Worm (Caenorhabditis elegans) whole organism, L3 larva: Measurements from ENCODE around the gene nspc-16.
A peak's percentile ranks its signal among the peaks of the same experiment; 100 is the strongest.

ENCODE experiments used
- R02D3.7 ChIP-seq: fragments of 150-350 bp; optimal IDR thresholded peaks from 2 replicates; lab custom pipeline; 2014; ENCODE audit warnings: missing biosample characterization, missing genetic modification characterization
- ZK546.5 ChIP-seq: sonication (generic microtip); optimal IDR thresholded peaks from 2 replicates; lab custom pipeline; 2017; ENCODE audit warnings: missing biosample characterization, missing genetic modification characterization
- aly-2 ChIP-seq: fragments of 150-350 bp; optimal IDR thresholded peaks from 2 replicates; lab custom pipeline; 2014; ENCODE audit warnings: missing biosample characterization, missing genetic modification characterization
- ama-1 ChIP-seq: fragments of 150-350 bp; optimal IDR thresholded peaks from 2 replicates; lab custom pipeline; 2018
- ceh-16 ChIP-seq: sonication (generic microtip); optimal IDR thresholded peaks from 2 replicates; lab custom pipeline; 2017; ENCODE audit warnings: missing biosample characterization, missing genetic modification characterization
- ceh-28 ChIP-seq: fragments of 150-350 bp; optimal IDR thresholded peaks from 2 replicates; lab custom pipeline; 2014; ENCODE audit warnings: missing biosample characterization, missing genetic modification reagents, missing genetic modification characterization
- ceh-82 ChIP-seq: fragments of 150-350 bp; optimal IDR thresholded peaks from 2 replicates; lab custom pipeline; 2014; ENCODE audit warnings: missing biosample characterization, missing genetic modification characterization
- ceh-9 ChIP-seq: sonication (generic microtip); optimal IDR thresholded peaks from 2 replicates; lab custom pipeline; 2018; ENCODE audit warnings: missing biosample characterization, missing genetic modification characterization
- daf-12 ChIP-seq: fragments of 150-350 bp; optimal IDR thresholded peaks from 2 replicates; lab custom pipeline; 2014; ENCODE audit warnings: missing biosample characterization, missing genetic modification reagents, missing genetic modification characterization
- egl-27 ChIP-seq: sonication (generic microtip); optimal IDR thresholded peaks from 4 replicates; lab custom pipeline; 2017; ENCODE audit warnings: missing biosample characterization, missing genetic modification reagents, missing genetic modification characterization
- egl-5 ChIP-seq: fragments of 150-350 bp; optimal IDR thresholded peaks from 2 replicates; lab custom pipeline; 2017; ENCODE audit warnings: missing biosample characterization, missing genetic modification reagents, missing genetic modification characterization, inconsistent platforms
- elt-1 ChIP-seq: fragments of 150-350 bp; optimal IDR thresholded peaks from 2 replicates; lab custom pipeline; 2014; ENCODE audit warnings: missing biosample characterization, missing genetic modification characterization
- elt-2 ChIP-seq: sonication (generic microtip); optimal IDR thresholded peaks from 2 replicates; lab custom pipeline; 2016; ENCODE audit warnings: missing genetic modification reagents, mild to moderate bottlenecking, missing genetic modification characterization, missing compliant biosample characterization
- elt-3 ChIP-seq, 3 experiments: fragments of 150-350 bp in 1 of 3; sonication (generic microtip) in 2 of 3; optimal IDR thresholded peaks; 2 replicates in 2 of 3; 4 replicates in 1 of 3; lab custom pipeline; 2014 to 2017; ENCODE audit warnings: missing biosample characterization in 3 of 3, missing genetic modification characterization in 3 of 3
- eor-1 ChIP-seq, 2 experiments: fragments of 150-350 bp; optimal IDR thresholded peaks; 2 replicates each; lab custom pipeline; 2014 to 2018; ENCODE audit warnings: missing biosample characterization in 2 of 2, missing genetic modification characterization in 2 of 2
- fkh-10 ChIP-seq: sonication (generic microtip); optimal IDR thresholded peaks from 2 replicates; lab custom pipeline; 2017; ENCODE audit warnings: missing biosample characterization, missing genetic modification reagents, missing genetic modification characterization
- fkh-2 ChIP-seq: fragments of 150-350 bp; optimal IDR thresholded peaks from 2 replicates; lab custom pipeline; 2014; ENCODE audit warnings: missing biosample characterization, missing genetic modification reagents, missing genetic modification characterization
- fos-1 ChIP-seq: fragments of 150-350 bp; optimal IDR thresholded peaks from 2 replicates; lab custom pipeline; 2014; ENCODE audit warnings: missing biosample characterization, missing genetic modification characterization
- hmg-11 ChIP-seq: sonication (generic microtip); optimal IDR thresholded peaks from 2 replicates; lab custom pipeline; 2016; ENCODE audit warnings: missing genetic modification characterization, missing compliant biosample characterization
- jun-1 ChIP-seq: fragments of 150-350 bp; optimal IDR thresholded peaks from 2 replicates; lab custom pipeline; 2014; ENCODE audit warnings: missing biosample characterization, missing genetic modification reagents, missing genetic modification characterization
- lin-15B ChIP-seq: fragments of 150-350 bp; optimal IDR thresholded peaks from 2 replicates; lab custom pipeline; 2014; ENCODE audit warnings: missing biosample characterization, missing genetic modification characterization
- lin-39 ChIP-seq: fragments of 150-350 bp; optimal IDR thresholded peaks from 2 replicates; lab custom pipeline; 2018; ENCODE audit warnings: missing biosample characterization, missing genetic modification reagents, missing genetic modification characterization
- lsy-12 ChIP-seq: sonication (generic microtip); optimal IDR thresholded peaks from 2 replicates; lab custom pipeline; 2016; ENCODE audit warnings: mild to moderate bottlenecking, missing genetic modification characterization, missing compliant biosample characterization
- mdl-1 ChIP-seq: fragments of 150-350 bp; optimal IDR thresholded peaks from 2 replicates; lab custom pipeline; 2014; ENCODE audit warnings: missing biosample characterization, missing genetic modification characterization
- mml-1 ChIP-seq: fragments of 150-350 bp; sonication (generic microtip); optimal IDR thresholded peaks from 3 replicates; lab custom pipeline; 2014; ENCODE audit warnings: missing biosample characterization, missing genetic modification characterization
- nfya-1 ChIP-seq: sonication (generic microtip); optimal IDR thresholded peaks from 2 replicates; lab custom pipeline; 2017; ENCODE audit warnings: missing genetic modification characterization, mild to moderate bottlenecking, missing compliant biosample characterization, antibody characterized with exemption, moderate library complexity; ENCODE audit not compliant: insufficient read depth
- nhr-11 ChIP-seq: fragments of 150-350 bp; optimal IDR thresholded peaks from 2 replicates; lab custom pipeline; 2014; ENCODE audit warnings: missing biosample characterization, missing genetic modification characterization
- nhr-12 ChIP-seq: fragments of 150-350 bp; optimal IDR thresholded peaks from 2 replicates; lab custom pipeline; 2014; ENCODE audit warnings: missing biosample characterization, missing genetic modification characterization
- nhr-23 ChIP-seq: fragments of 150-350 bp; optimal IDR thresholded peaks from 2 replicates; lab custom pipeline; 2014; ENCODE audit warnings: missing biosample characterization, missing genetic modification reagents, missing genetic modification characterization
- nhr-237 ChIP-seq: fragments of 150-350 bp; optimal IDR thresholded peaks from 2 replicates; lab custom pipeline; 2014; ENCODE audit warnings: missing biosample characterization, missing genetic modification characterization
- nhr-25 ChIP-seq: sonication (generic microtip); optimal IDR thresholded peaks from 2 replicates; lab custom pipeline; 2017; ENCODE audit warnings: missing biosample characterization, missing genetic modification characterization
- nhr-28 ChIP-seq: fragments of 150-350 bp; optimal IDR thresholded peaks from 2 replicates; lab custom pipeline; 2014; ENCODE audit warnings: missing biosample characterization, missing genetic modification characterization
- nhr-43 ChIP-seq: sonication (generic microtip); optimal IDR thresholded peaks from 2 replicates; lab custom pipeline; 2016; ENCODE audit warnings: mild to moderate bottlenecking, missing genetic modification characterization, missing compliant biosample characterization; ENCODE audit not compliant: poor library complexity, severe bottlenecking
- nhr-67 ChIP-seq: fragments of 150-350 bp; optimal IDR thresholded peaks from 2 replicates; lab custom pipeline; 2014; ENCODE audit warnings: missing biosample characterization, missing genetic modification characterization
- nhr-76 ChIP-seq: fragments of 150-350 bp; sonication (generic microtip); optimal IDR thresholded peaks from 5 replicates; lab custom pipeline; 2014; ENCODE audit warnings: missing biosample characterization, missing genetic modification characterization
- nhr-77 ChIP-seq: fragments of 150-350 bp; optimal IDR thresholded peaks from 2 replicates; lab custom pipeline; 2014; ENCODE audit warnings: missing biosample characterization, missing genetic modification characterization
- pha-4 ChIP-seq: fragments of 150-350 bp; optimal IDR thresholded peaks from 2 replicates; lab custom pipeline; 2014; ENCODE audit warnings: missing biosample characterization, missing genetic modification reagents, missing genetic modification characterization
- pqm-1 ChIP-seq: fragments of 150-350 bp; optimal IDR thresholded peaks from 2 replicates; lab custom pipeline; 2017; ENCODE audit warnings: missing biosample characterization, missing genetic modification characterization, inconsistent platforms
- sea-2 ChIP-seq: fragments of 150-350 bp; sonication (generic microtip); optimal IDR thresholded peaks from 4 replicates; lab custom pipeline; 2014; ENCODE audit warnings: missing biosample characterization, missing genetic modification reagents, missing genetic modification characterization
- skn-1 ChIP-seq: fragments of 150-350 bp; optimal IDR thresholded peaks from 2 replicates; lab custom pipeline; 2014; ENCODE audit warnings: missing biosample characterization, missing genetic modification characterization
- snpc-4 ChIP-seq: fragments of 150-350 bp; optimal IDR thresholded peaks from 2 replicates; lab custom pipeline; 2014; ENCODE audit warnings: missing biosample characterization, missing genetic modification characterization
- tbx-2 ChIP-seq: sonication (generic microtip); optimal IDR thresholded peaks from 2 replicates; lab custom pipeline; 2016; ENCODE audit warnings: mild to moderate bottlenecking, missing genetic modification characterization, missing compliant biosample characterization
- unc-39 ChIP-seq: sonication (generic microtip); optimal IDR thresholded peaks from 4 replicates; lab custom pipeline; 2017; ENCODE audit warnings: missing biosample characterization, missing genetic modification characterization
- unc-62 ChIP-seq: fragments of 150-350 bp; sonication (generic microtip); optimal IDR thresholded peaks from 4 replicates; lab custom pipeline; 2014; ENCODE audit warnings: missing biosample characterization, missing genetic modification reagents, missing genetic modification characterization
- zag-1 ChIP-seq: fragments of 150-350 bp; optimal IDR thresholded peaks from 2 replicates; lab custom pipeline; 2014; ENCODE audit warnings: missing biosample characterization, missing genetic modification characterization
- ztf-11 ChIP-seq: fragments of 150-350 bp; optimal IDR thresholded peaks from 2 replicates; lab custom pipeline; 2014; ENCODE audit warnings: missing biosample characterization, missing genetic modification characterization
- ztf-4 ChIP-seq: fragments of 150-350 bp; optimal IDR thresholded peaks from 2 replicates; lab custom pipeline; 2014; ENCODE audit warnings: missing biosample characterization, missing genetic modification characterization

nspc-16 gene

DNA sequence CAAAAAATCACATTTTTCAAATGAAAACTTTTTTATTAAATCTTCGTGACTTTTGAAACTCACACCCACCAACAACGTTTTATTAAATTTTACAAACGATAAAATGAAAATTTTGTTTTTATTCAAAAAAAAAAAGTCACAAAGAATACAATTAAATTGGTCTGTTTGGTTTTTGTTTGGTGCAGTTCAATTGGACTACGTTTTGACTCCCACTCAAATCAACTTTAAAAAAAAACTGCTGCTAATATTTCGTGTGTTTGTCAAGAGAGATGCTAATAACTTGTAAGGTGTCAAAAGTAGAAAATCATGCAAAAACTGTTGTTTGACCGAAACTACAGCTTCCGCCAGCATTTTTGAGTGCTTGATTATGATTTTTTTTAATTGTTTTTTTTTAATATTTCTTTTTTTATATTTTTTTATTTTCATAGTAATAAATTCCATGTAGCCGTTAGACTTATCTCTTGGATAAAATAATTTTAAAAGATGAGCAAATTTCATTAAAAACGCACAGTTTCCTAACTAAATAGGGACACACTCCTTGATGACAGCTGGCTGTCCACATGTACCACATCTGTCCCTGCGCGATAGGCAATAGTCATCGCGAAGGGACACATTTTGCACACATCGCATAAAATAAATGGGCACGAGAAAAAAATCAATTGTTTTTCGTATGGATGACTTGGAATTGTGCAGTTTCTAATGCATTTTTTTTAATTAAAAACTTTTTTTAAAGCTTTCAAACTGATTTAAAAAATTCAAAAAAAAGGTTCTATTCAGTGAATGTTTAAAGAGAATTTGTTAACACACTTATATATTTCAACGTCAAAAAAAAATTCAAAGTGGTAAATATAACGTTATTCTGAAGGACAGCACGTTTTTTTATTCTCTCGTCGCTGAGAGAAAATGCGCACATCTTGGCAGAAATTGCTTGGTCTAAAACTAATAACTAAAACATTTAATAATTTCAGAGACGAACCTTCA lies 2.2 kb downstream of the nspc-16 start:
- TF ChIP-seq nhr-11 (peak; percentile 96), skn-1 (peak; percentile 99), ama-1 (lab: Kevin White, UChicago) (peak; percentile 73), ceh-16 (peak; percentile 87), elt-3 (tag; optimal IDR thresholded peaks at IDR 0.05; lab: Kevin White, UChicago) (peak; percentile 67 to 99 (median 79)), R02D3.7 (tag; lab: Kevin White, UChicago) (peak; percentile 96), eor-1 (tag; optimal IDR thresholded peaks at IDR 0.05; lab: Kevin White, UChicago) (peak in 1 of 2 experiments; percentile 86), ceh-9 (tag; lab: Kevin White, UChicago) (peak; percentile 100), nhr-12 (peak; percentile 38), nhr-43 (tag; lab: Kevin White, UChicago) (peak; percentile 99), hmg-11 (tag; lab: Kevin White, UChicago) (peak; percentile 93), lsy-12 (peak; percentile 97), ceh-28 (peak; percentile 100), pqm-1 (tag; lab: Kevin White, UChicago) (peak; percentile 90), unc-62 (GFP tag; lab: Kevin White, UChicago) (peak; percentile 100), pha-4 (tag; lab: Kevin White, UChicago) (peak; percentile 96), lin-15B (tag; lab: Kevin White, UChicago) (peak; percentile 49), elt-2 (tag; lab: Kevin White, UChicago) (peak; percentile 89), fkh-10 (peak; percentile 97), nfya-1 (tag; lab: Kevin White, UChicago) (peak; percentile 96), nhr-76 (peak; percentile 89), nhr-237 (tag; lab: Kevin White, UChicago) (peak; percentile 87), nhr-25 (tag; lab: Kevin White, UChicago) (peak; percentile 98), mml-1 (tag; lab: Kevin White, UChicago) (peak; percentile 37), nhr-23 (peak; percentile 99), ztf-11 (tag; lab: Kevin White, UChicago) (peak; percentile 74), tbx-2 (tag; lab: Kevin White, UChicago) (peak; percentile 99), nhr-77 (tag; lab: Kevin White, UChicago) (peak; percentile 99), lin-39 (tag; lab: Kevin White, UChicago) (peak; percentile 100), sea-2 (GFP tag; lab: Kevin White, UChicago) (peak; percentile 80), jun-1 (tag; lab: Kevin White, UChicago) (peak; percentile 100), aly-2 (tag; lab: Kevin White, UChicago) (peak; percentile 96), snpc-4 (peak; percentile 94), nhr-28 (tag; lab: Kevin White, UChicago) (peak; percentile 73), nhr-67 (peak; percentile 75), fos-1 (tag; lab: Kevin White, UChicago) (peak; percentile 99), ceh-82 (tag; lab: Kevin White, UChicago) (peak; percentile 100), mdl-1 (tag; lab: Kevin White, UChicago) (peak; percentile 90), ZK546.5 (peak; percentile 71), egl-5 (tag; lab: Kevin White, UChicago) (peak; percentile 100), zag-1 (tag; lab: Kevin White, UChicago) (peak; percentile 96), ztf-4 (tag; lab: Kevin White, UChicago) (peak; percentile 94), elt-1 (tag; lab: Kevin White, UChicago) (peak; percentile 73), egl-27 (tag; lab: Kevin White, UChicago) (peak; percentile 98), daf-12 (tag; lab: Kevin White, UChicago) (peak; percentile 97), unc-39 (tag; lab: Kevin White, UChicago) (peak; percentile 25), fkh-2 (peak; percentile 84)
